Worm (Caenorhabditis elegans) whole organism, early embryonic: Measurements from ENCODE around the gene C18D1.2.

ENCODE experiments used
- B0310.2 ChIP-seq: sonication (generic microtip); optimal IDR thresholded peaks from 2 replicates; lab custom pipeline; 2016; ENCODE audit warnings: mild to moderate bottlenecking, missing genetic modification characterization, missing compliant biosample characterization
- F13C5.2 ChIP-seq: sonication (generic microtip); optimal IDR thresholded peaks from 2 replicates; lab custom pipeline; 2017; ENCODE audit warnings: mild to moderate bottlenecking, missing genetic modification characterization, inconsistent platforms, missing compliant biosample characterization
- ama-1 ChIP-seq: fragments of 150-350 bp; optimal IDR thresholded peaks from 2 replicates; lab custom pipeline; 2014
- ceh-13 ChIP-seq: fragments of 200-800 bp; sonication (Bioruptor generic); optimal IDR thresholded peaks from 2 replicates; lab custom pipeline; 2018; ENCODE audit warnings: mild to moderate bottlenecking, missing genetic modification characterization, missing compliant biosample characterization
- ets-7 ChIP-seq: sonication (generic microtip); optimal IDR thresholded peaks from 2 replicates; lab custom pipeline; 2016; ENCODE audit warnings: missing genotype, missing genetic modification characterization, missing compliant biosample characterization
- flt-1 ChIP-seq: fragments of 200-800 bp; sonication (Bioruptor generic); IDR thresholded peaks from 2 replicates; pipeline ENCODE4 v1.3.6; 2022; ENCODE audit warnings: missing genetic modification characterization, missing compliant biosample characterization
- hmbx-1 ChIP-seq: sonication (generic microtip); optimal IDR thresholded peaks from 2 replicates; lab custom pipeline; 2016; ENCODE audit warnings: mild to moderate bottlenecking, missing genetic modification characterization, missing compliant biosample characterization
- hmg-4 ChIP-seq: fragments of 200-800 bp; sonication (Bioruptor generic); optimal IDR thresholded peaks from 2 replicates; lab custom pipeline; 2018; ENCODE audit warnings: mild to moderate bottlenecking, missing genetic modification characterization, missing compliant biosample characterization
- hnd-1 ChIP-seq: sonication (generic microtip); optimal IDR thresholded peaks from 2 replicates; lab custom pipeline; 2016; ENCODE audit warnings: missing genetic modification characterization, missing compliant biosample characterization
- pes-1 ChIP-seq: fragments of 200-800 bp; sonication (Bioruptor generic); IDR thresholded peaks from 2 replicates; pipeline ENCODE4 v1.3.6; 2022; ENCODE audit warnings: missing genetic modification reagents, missing genetic modification characterization, missing compliant biosample characterization
- sea-1 ChIP-seq: fragments of 200-800 bp; sonication (Bioruptor generic); conservative IDR thresholded peaks from 2 replicates; pipeline ENCODE4 v1.3.6; 2022; ENCODE audit warnings: missing genetic modification characterization, missing compliant biosample characterization
- tbx-11 ChIP-seq: fragments of 200-800 bp; sonication (Bioruptor generic); IDR thresholded peaks from 2 replicates; pipeline ENCODE4 v1.3.6; 2022; ENCODE audit warnings: missing genetic modification characterization, missing compliant biosample characterization
- tbx-37 ChIP-seq: fragments of 200-800 bp; sonication (Bioruptor generic); conservative IDR thresholded peaks from 2 replicates; pipeline ENCODE4 v1.3.6; 2022; ENCODE audit warnings: missing genetic modification reagents, missing genetic modification characterization, missing compliant biosample characterization
- tra-4 ChIP-seq: sonication (generic microtip); optimal IDR thresholded peaks from 2 replicates; lab custom pipeline; 2017; ENCODE audit warnings: missing genetic modification characterization, missing compliant biosample characterization

DNA sequence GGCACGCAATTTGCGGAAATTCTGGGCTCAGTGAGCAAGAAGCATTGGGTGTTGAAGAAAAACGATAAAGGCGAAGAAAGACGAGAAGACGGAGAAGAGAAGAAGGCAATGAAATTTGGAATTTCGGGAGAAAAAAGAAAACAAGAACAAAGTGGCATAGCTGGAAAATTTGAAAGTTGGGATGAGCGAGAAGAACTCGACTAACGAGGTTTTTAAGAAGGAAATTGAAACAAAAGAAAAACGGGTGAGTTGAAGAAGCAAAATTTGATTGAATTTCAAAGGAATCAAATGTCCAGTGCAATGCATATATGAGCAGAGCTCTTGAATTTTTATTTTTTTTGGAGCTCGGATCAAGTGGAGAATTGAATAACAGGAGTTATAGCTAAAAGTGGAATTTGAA lies 35.0 kb upstream of the C18D1.2 start:
- TF ChIP-seq ama-1 (lab: Kevin White, UChicago) (no peak), B0310.2 (tag; lab: Kevin White, UChicago) (no peak), hnd-1 (tag; lab: Kevin White, UChicago) (no peak), sea-1 (GFP tag; lab: Robert Waterston, UW) (no peak), tbx-11 (no peak), hmbx-1 (tag; lab: Kevin White, UChicago) (no peak), ets-7 (tag; lab: Kevin White, UChicago) (no peak), hmg-4 (GFP tag; lab: Kevin White, UChicago) (no peak), tra-4 (tag; lab: Kevin White, UChicago) (no peak), pes-1 (no peak), flt-1 (GFP tag; lab: Robert Waterston, UW) (no peak), ceh-13 (GFP tag; lab: Kevin White, UChicago) (no peak), tbx-37 (GFP tag; lab: Robert Waterston, UW) (no peak), F13C5.2 (tag; lab: Kevin White, UChicago) (no peak)
